Fruit fly (Drosophila melanogaster): ENCODE measurements around the gene Gfrl.

DNA sequence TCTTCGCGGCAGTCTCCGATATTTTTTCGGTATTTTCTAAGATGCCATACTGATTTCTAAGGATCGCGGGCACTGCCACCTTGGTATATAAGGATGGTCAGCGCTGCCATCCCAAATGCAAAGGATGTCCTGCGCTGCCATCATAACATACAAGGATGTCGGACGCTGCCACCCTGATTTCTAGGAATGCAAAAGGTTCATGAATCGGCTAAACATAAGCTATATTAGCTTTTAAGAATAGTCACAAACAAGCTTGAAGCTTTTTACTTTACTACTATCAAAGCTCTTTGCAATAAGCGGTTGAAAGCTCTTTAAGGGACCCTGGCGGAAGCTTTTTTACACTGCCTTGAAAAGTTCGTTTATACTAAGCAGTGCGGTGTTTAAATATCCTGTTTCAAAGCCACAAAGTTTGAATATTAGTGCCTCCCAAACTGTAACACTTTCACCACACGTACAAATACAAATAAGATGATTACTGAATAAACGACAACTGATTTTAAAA lies 20.1 kb downstream of the Gfrl start:
- TF ChIP-seq psq (optimal IDR thresholded peaks at IDR 0.05): no peak
- TF ChIP-seq usp (GFP tag; optimal IDR thresholded peaks at IDR 0.05): no peak
- no peak for TF ChIP-seq CG8478 (optimal IDR thresholded peaks at IDR 0.05)
